Fruit fly (Drosophila melanogaster): Measurements from ENCODE around the gene ATPsynbeta.

ATPsynbeta gene

DNA sequence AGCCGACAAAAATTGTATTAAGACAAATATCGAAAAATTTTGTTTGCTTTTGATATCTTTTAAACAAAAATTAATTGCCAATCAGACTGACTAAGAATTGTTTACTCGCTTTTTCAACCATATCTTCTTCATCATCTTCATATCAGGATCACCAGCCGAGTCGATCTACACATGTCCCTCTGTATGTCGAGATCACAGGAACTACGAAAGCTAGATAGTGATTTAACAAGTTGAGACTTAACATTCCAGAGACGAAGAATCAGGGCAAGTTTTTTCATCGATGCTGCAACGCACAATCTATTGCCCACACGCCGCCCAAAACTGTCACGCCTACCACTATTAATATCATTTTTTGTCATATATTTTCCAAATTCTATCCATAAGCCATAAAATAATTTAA, at the start of gene ATPsynbeta:
TSS of gene ATPsynbeta (plus strand) at position 348 of the 400 bp plus-strand sequence.
- no peak for TF ChIP-seq CTCF (optimal IDR thresholded peaks at IDR 0.05)
- no peak for TF ChIP-seq CG8478 (optimal IDR thresholded peaks at IDR 0.05)

dm6 chr4:982791-983407, 48.4 kb upstream of the ATPsynbeta start:
- TF ChIP-seq CG8478 (optimal IDR thresholded peaks at IDR 0.05) (no peak), CTCF (optimal IDR thresholded peaks at IDR 0.05) (no peak)

- TF ChIP-seq CG8478 (optimal IDR thresholded peaks at IDR 0.05) = no peak
- TF ChIP-seq CTCF (optimal IDR thresholded peaks at IDR 0.05) = no peak
Observed at dm6 chr4:984755-985154, 46.5 kb upstream of the ATPsynbeta start.

- TF ChIP-seq CG8478 (optimal IDR thresholded peaks at IDR 0.05) (no peak), CTCF (optimal IDR thresholded peaks at IDR 0.05) (no peak)
Observed at dm6 chr4:988379-988778, 42.9 kb upstream of the ATPsynbeta start.

- peak; percentile 68 for TF ChIP-seq CG8478 (optimal IDR thresholded peaks at IDR 0.05)
- peak; percentile 43 to 67 for TF ChIP-seq CTCF (optimal IDR thresholded peaks at IDR 0.05)
Observed at dm6 chr4:989058-989770, 42.1 kb upstream of the ATPsynbeta start, which contains the start of gene toy. Gene toy, plus strand, starts transcription at chr4:989725.

- TF ChIP-seq CG8478 (optimal IDR thresholded peaks at IDR 0.05) (no peak), CTCF (optimal IDR thresholded peaks at IDR 0.05) (no peak)
Observed at dm6 chr4:995958-996357, 35.3 kb upstream of the ATPsynbeta start.

DNA sequence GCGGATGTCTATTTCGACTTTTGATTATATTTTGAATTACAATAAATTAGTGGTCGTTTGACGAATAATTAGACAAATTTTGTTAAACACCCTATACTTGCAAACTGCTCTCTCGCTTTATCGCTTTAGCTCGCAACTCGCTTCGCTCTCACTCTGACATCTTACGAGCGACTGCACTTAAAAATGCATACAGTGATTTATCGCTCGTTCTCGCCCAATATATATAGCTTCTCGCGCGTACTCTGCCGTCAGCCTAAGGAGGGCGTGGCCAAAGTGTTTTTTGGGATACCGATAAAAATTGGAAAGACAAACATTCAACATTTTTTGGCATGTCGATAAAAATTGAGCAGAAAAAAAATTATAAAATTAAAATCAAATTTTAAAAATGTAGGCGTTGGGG, 22.8 kb upstream of the ATPsynbeta start:
- TF ChIP-seq CG8478 (optimal IDR thresholded peaks at IDR 0.05) = no peak
- TF ChIP-seq CTCF (optimal IDR thresholded peaks at IDR 0.05) = no peak

dm6 chr4:1025101-1025500, 6.2 kb upstream of the ATPsynbeta start:
- TF ChIP-seq CG8478 (optimal IDR thresholded peaks at IDR 0.05) (no peak), CTCF (optimal IDR thresholded peaks at IDR 0.05) (no peak)

DNA sequence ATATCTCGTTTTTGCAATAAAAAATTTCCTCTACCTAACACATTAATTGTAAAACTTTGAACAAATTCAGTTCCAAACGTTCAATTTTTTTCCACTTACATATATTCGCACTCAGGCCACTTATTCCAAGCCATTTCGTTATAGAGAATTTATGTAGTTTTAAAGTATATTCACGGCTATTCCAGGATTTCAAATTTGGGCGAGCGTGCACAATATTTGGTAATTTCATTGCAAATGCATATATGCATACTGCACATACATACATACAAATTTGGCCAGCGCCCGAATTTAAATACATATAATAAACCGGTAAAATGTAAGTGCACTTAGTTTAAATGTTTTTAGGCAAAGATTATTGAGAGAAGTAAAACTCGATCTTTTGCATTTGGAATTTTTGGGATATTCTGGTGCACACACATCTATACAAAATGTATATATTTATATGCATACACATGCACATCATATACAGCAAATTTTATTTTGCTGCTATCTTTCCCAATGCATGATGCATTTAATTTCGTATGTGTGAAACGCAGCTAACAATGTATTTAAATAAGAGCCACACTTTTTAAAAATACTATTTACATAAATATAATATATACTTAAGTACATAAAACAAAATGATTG, 5.1 kb upstream of the ATPsynbeta start:
- no peak for TF ChIP-seq CTCF (optimal IDR thresholded peaks at IDR 0.05)
- no peak for TF ChIP-seq CG8478 (optimal IDR thresholded peaks at IDR 0.05)

dm6 chr4:1026806-1027431, 4.4 kb upstream of the ATPsynbeta start, which contains the start of gene PlexA:
Gene PlexA, minus strand, starts transcription at chr4:1027101.
- TF ChIP-seq CG8478 (optimal IDR thresholded peaks at IDR 0.05) = no peak
- TF ChIP-seq CTCF (optimal IDR thresholded peaks at IDR 0.05) = no peak

DNA sequence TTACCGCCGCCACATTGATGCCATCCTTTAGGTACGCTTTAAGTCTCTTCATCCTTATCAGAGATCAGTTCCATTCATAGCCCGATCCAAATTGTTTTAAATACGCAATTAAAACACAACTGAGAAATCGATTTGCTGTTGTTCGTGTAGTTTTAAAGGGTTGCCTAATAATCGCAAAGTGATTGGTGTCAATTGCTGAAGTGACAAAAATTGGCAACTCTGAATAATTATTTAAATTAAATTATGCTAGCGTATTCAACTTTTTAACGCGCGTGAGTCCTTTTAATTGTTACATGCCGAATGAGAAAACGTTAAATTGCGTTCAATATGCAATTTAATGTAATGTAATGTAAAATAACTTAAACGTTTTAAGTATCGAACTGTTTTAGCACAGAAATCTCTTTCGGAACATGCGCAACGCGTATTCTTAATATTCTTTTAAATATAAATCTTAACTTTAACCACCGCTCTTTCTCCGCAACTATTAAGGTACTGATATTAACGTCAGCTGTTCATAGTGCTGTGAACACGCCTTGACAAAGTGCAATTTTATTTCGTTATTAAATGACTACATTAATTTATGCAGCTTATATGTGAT, 2.0 kb upstream of the ATPsynbeta start, which contains the start of gene Mpv17:
TSS of gene Mpv17 (minus strand) at position 164 of the 598 bp plus-strand sequence.
- TF ChIP-seq CG8478 (optimal IDR thresholded peaks at IDR 0.05) = no peak
- no peak for TF ChIP-seq CTCF (optimal IDR thresholded peaks at IDR 0.05)

- TF ChIP-seq CG8478 (optimal IDR thresholded peaks at IDR 0.05) (no peak), CTCF (optimal IDR thresholded peaks at IDR 0.05) (no peak)
Observed at dm6 chr4:1030692-1031110, 583 bp upstream of the ATPsynbeta start.

DNA sequence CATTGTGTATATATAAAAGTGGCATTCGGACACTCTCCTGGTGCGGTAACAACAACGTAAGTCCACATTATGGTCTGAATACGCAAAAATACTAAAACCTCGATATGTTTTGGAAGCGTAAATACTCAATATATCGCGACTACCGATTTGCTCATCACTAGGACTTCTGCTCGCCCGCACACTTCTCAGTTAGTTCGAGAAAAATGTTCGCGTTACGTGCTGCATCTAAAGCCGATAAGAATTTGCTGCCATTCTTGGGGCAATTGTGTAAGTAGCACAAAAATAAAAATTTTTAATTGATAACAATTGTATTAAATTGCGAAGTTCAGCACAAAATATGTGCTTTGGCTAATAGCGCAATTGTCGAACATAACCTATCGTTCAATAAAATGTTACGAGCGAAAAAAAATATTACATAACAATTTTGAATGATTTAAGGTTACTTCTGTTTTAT, 430 bp downstream of the ATPsynbeta start, which contains the start of gene CG11076:
TSS of gene CG11076 (minus strand) at position 71 of the 454 bp plus-strand sequence.
- TF ChIP-seq CG8478 (optimal IDR thresholded peaks at IDR 0.05) (no peak), CTCF (optimal IDR thresholded peaks at IDR 0.05) (no peak)

- TF ChIP-seq CTCF (optimal IDR thresholded peaks at IDR 0.05) (no peak), CG8478 (optimal IDR thresholded peaks at IDR 0.05) (no peak)
Observed at dm6 chr4:1032610-1033297, 1.5 kb downstream of the ATPsynbeta start.
